Fruit fly (Drosophila melanogaster) whole organism, prepupa: ENCODE measurements around the gene CG14642.

Experiments
- Blimp-1 ChIP-seq: fragments of 200-800 bp; sonication (Bioruptor generic); optimal IDR thresholded peaks from 3 replicates; lab custom pipeline; 2017; ENCODE audit warnings: missing biosample characterization, missing genetic modification characterization, mild to moderate bottlenecking, moderate library complexity, missing genetic modification reagents
- CG10669 ChIP-seq: fragments of 200-800 bp; sonication (Bioruptor generic); optimal IDR thresholded peaks from 3 replicates; lab custom pipeline; 2018; ENCODE audit warnings: missing biosample characterization, mild to moderate bottlenecking, missing genetic modification characterization, moderate library complexity
- CG11762 ChIP-seq: fragments of 200-800 bp; sonication (Bioruptor generic); optimal IDR thresholded peaks from 3 replicates; lab custom pipeline; 2016; ENCODE audit warnings: missing biosample characterization, missing genetic modification characterization; ENCODE audit not compliant: insufficient read depth
- CG11902 ChIP-seq: fragments of 200-800 bp; sonication (Bioruptor generic); optimal IDR thresholded peaks from 3 replicates; lab custom pipeline; 2016; ENCODE audit warnings: missing biosample characterization, missing genetic modification characterization
- CG15336 ChIP-seq: fragments of 200-800 bp; sonication (Bioruptor generic); IDR thresholded peaks from 2 replicates; pipeline ENCODE4 v1.3.6; 2022; ENCODE audit warnings: missing biosample characterization, missing genetic modification characterization
- CG1621 ChIP-seq: fragments of 200-800 bp; sonication (Bioruptor generic); optimal IDR thresholded peaks from 3 replicates; lab custom pipeline; 2018; ENCODE audit warnings: missing biosample characterization, mild to moderate bottlenecking, missing genetic modification characterization
- CG31627 ChIP-seq: fragments of 200-800 bp; sonication (Bioruptor generic); optimal IDR thresholded peaks from 3 replicates; lab custom pipeline; 2016; ENCODE audit warnings: missing biosample characterization, missing genetic modification characterization
- CG4318 ChIP-seq: fragments of 200-800 bp; sonication (Bioruptor generic); optimal IDR thresholded peaks from 3 replicates; lab custom pipeline; 2017; ENCODE audit warnings: missing biosample characterization, mild to moderate bottlenecking, missing genetic modification characterization
- CG6163 ChIP-seq: fragments of 200-800 bp; sonication (Bioruptor generic); IDR thresholded peaks from 3 replicates; pipeline ENCODE4 v1.3.6; 2022; ENCODE audit warnings: missing biosample characterization, missing genetic modification characterization
- CG6276 ChIP-seq: fragments of 200-800 bp; sonication (Bioruptor generic); optimal IDR thresholded peaks from 2 replicates; lab custom pipeline; 2017; ENCODE audit warnings: missing biosample characterization, mild to moderate bottlenecking, missing genetic modification characterization
- CG6808 ChIP-seq: fragments of 200-800 bp; sonication (Bioruptor generic); optimal IDR thresholded peaks from 3 replicates; lab custom pipeline; 2017; ENCODE audit warnings: missing biosample characterization, missing genetic modification characterization, mild to moderate bottlenecking, moderate library complexity, missing genetic modification reagents
- CG6854 ChIP-seq: fragments of 200-800 bp; sonication (Bioruptor generic); optimal IDR thresholded peaks from 2 replicates; lab custom pipeline; 2017; ENCODE audit warnings: missing biosample characterization, mild to moderate bottlenecking, missing genetic modification characterization
- Eip93F ChIP-seq: fragments of 200-800 bp; sonication (Bioruptor generic); optimal IDR thresholded peaks from 2 replicates; lab custom pipeline; 2016; ENCODE audit warnings: missing biosample characterization, mild to moderate bottlenecking, missing genetic modification characterization
- Ets21C ChIP-seq: fragments of 200-800 bp; sonication (Bioruptor generic); optimal IDR thresholded peaks from 3 replicates; lab custom pipeline; 2016; ENCODE audit warnings: missing biosample characterization, missing genetic modification characterization
- Ets96B ChIP-seq: fragments of 200-800 bp; optimal IDR thresholded peaks from 2 replicates; lab custom pipeline; 2019; ENCODE audit warnings: missing biosample characterization, mild to moderate bottlenecking, missing genetic modification characterization, moderate library complexity
- Gug ChIP-seq: fragments of 200-800 bp; sonication (Bioruptor generic); IDR thresholded peaks from 2 replicates; pipeline ENCODE4 v1.3.6; 2022; ENCODE audit warnings: missing biosample characterization, missing genetic modification characterization
- Lpt ChIP-seq: fragments of 200-800 bp; sonication (Bioruptor generic); optimal IDR thresholded peaks from 3 replicates; lab custom pipeline; 2016; ENCODE audit warnings: missing biosample characterization, missing genetic modification characterization
- OdsH ChIP-seq: fragments of 200-800 bp; sonication (Bioruptor generic); optimal IDR thresholded peaks from 3 replicates; lab custom pipeline; 2016; ENCODE audit warnings: missing biosample characterization, missing genetic modification characterization
- Smox ChIP-seq: fragments of 200-800 bp; sonication (Bioruptor generic); optimal IDR thresholded peaks from 3 replicates; lab custom pipeline; 2016; ENCODE audit warnings: missing biosample characterization, missing genetic modification characterization
- Sox102F ChIP-seq: fragments of 200-800 bp; sonication (Bioruptor generic); optimal IDR thresholded peaks from 2 replicates; lab custom pipeline; 2016; ENCODE audit warnings: missing biosample characterization, mild to moderate bottlenecking, missing genetic modification characterization
- Sox14 ChIP-seq: fragments of 200-800 bp; sonication (Bioruptor generic); optimal IDR thresholded peaks from 3 replicates; lab custom pipeline; 2016; ENCODE audit warnings: missing biosample characterization, missing genetic modification characterization
- Sox15 ChIP-seq: fragments of 200-800 bp; sonication (Bioruptor generic); optimal IDR thresholded peaks from 3 replicates; lab custom pipeline; 2016; ENCODE audit warnings: missing biosample characterization, missing genetic modification characterization
- achi ChIP-seq: fragments of 200-800 bp; sonication (Bioruptor generic); optimal IDR thresholded peaks from 3 replicates; lab custom pipeline; 2016; ENCODE audit warnings: missing biosample characterization, missing genetic modification characterization
- acj6 ChIP-seq: fragments of 200-800 bp; sonication (Bioruptor generic); optimal IDR thresholded peaks from 3 replicates; lab custom pipeline; 2016; ENCODE audit warnings: missing biosample characterization, missing genetic modification characterization
- cyc ChIP-seq: fragments of 200-800 bp; sonication (Bioruptor generic); optimal IDR thresholded peaks from 3 replicates; lab custom pipeline; 2016; ENCODE audit warnings: missing biosample characterization, missing genetic modification characterization
- eg ChIP-seq: fragments of 200-800 bp; sonication (Bioruptor generic); IDR thresholded peaks from 3 replicates; pipeline ENCODE4 v1.3.6; 2022; ENCODE audit warnings: missing biosample characterization, missing genetic modification characterization
- esn ChIP-seq: fragments of 200-800 bp; sonication (Bioruptor generic); optimal IDR thresholded peaks from 2 replicates; lab custom pipeline; 2016; ENCODE audit warnings: missing biosample characterization, mild to moderate bottlenecking, missing genetic modification characterization, moderate library complexity
- fd59A ChIP-seq: fragments of 200-800 bp; sonication (Bioruptor generic); optimal IDR thresholded peaks from 2 replicates; lab custom pipeline; 2017; ENCODE audit warnings: missing biosample characterization, mild to moderate bottlenecking, missing genetic modification characterization, missing genetic modification reagents
- fd85E ChIP-seq: fragments of 200-800 bp; sonication (Bioruptor generic); optimal IDR thresholded peaks from 3 replicates; lab custom pipeline; 2016; ENCODE audit warnings: missing biosample characterization, missing genetic modification characterization
- fkh ChIP-seq: fragments of 200-800 bp; sonication (Bioruptor generic); optimal IDR thresholded peaks from 3 replicates; lab custom pipeline; 2017; ENCODE audit warnings: missing biosample characterization, mild to moderate bottlenecking, missing genetic modification characterization, moderate library complexity
- lz ChIP-seq: fragments of 200-800 bp; sonication (Bioruptor generic); optimal IDR thresholded peaks from 3 replicates; lab custom pipeline; 2016; ENCODE audit warnings: missing biosample characterization, missing genetic modification characterization
- net ChIP-seq: fragments of 200-800 bp; sonication (Bioruptor generic); optimal IDR thresholded peaks from 3 replicates; lab custom pipeline; 2016; ENCODE audit warnings: missing biosample characterization, missing genetic modification characterization
- pdm3 ChIP-seq: fragments of 200-800 bp; sonication (Bioruptor generic); optimal IDR thresholded peaks from 3 replicates; lab custom pipeline; 2016; ENCODE audit warnings: missing biosample characterization, missing genetic modification characterization
- spab ChIP-seq: fragments of 200-800 bp; sonication (Bioruptor generic); optimal IDR thresholded peaks from 2 replicates; lab custom pipeline; 2017; ENCODE audit warnings: missing biosample characterization, mild to moderate bottlenecking, missing genetic modification characterization, missing genetic modification reagents
- ss ChIP-seq, 2 experiments: fragments of 200-800 bp; sonication (Bioruptor generic); optimal IDR thresholded peaks; 2 replicates in 1 of 2; 3 replicates in 1 of 2; lab custom pipeline; 2017 to 2018; ENCODE audit warnings: mild to moderate bottlenecking in 2 of 2, missing biosample characterization in 2 of 2, missing genetic modification characterization in 2 of 2, moderate library complexity in 1 of 2
- topi ChIP-seq: fragments of 200-800 bp; sonication (Bioruptor generic); optimal IDR thresholded peaks from 3 replicates; lab custom pipeline; 2016; ENCODE audit warnings: missing biosample characterization, missing genetic modification characterization

CG14642 gene

dm6 chr3R:4254408-4254807, 11.9 kb upstream of the CG14642 start, which contains the start of gene TwdlV:
TwdlV (plus strand) TSS chr3R:4254708.
- TF ChIP-seq achi (GFP tag; lab: Kevin White, UChicago) (no peak), fkh (GFP tag; lab: Kevin White, UChicago) (no peak), CG4318 (GFP tag; lab: Kevin White, UChicago) (no peak), Sox102F (GFP tag; lab: Kevin White, UChicago) (no peak), Lpt (GFP tag; lab: Kevin White, UChicago) (no peak), Ets21C (GFP tag; lab: Kevin White, UChicago) (no peak), CG6163 (GFP tag; lab: Robert Waterston, UW) (no peak), ss (GFP tag; optimal IDR thresholded peaks at IDR 0.05; lab: Kevin White, UChicago) (no peak), Sox15 (GFP tag; lab: Kevin White, UChicago) (no peak), eg (GFP tag; lab: Robert Waterston, UW) (no peak), CG10669 (GFP tag; lab: Kevin White, UChicago) (no peak), lz (GFP tag; lab: Kevin White, UChicago) (no peak), CG1621 (tag; lab: Kevin White, UChicago) (no peak), spab (no peak), CG11902 (GFP tag; lab: Kevin White, UChicago) (no peak)

dm6 chr3R:4252943-4253342, 10.4 kb upstream of the CG14642 start, which contains the start of gene CG14644:
CG14644 (minus strand) TSS chr3R:4253043.
- TF ChIP-seq achi (GFP tag; lab: Kevin White, UChicago) (no peak), net (no peak), fd59A (GFP tag; lab: Kevin White, UChicago) (no peak), ss (GFP tag; optimal IDR thresholded peaks at IDR 0.05; lab: Kevin White, UChicago) (no peak), CG6276 (GFP tag; lab: Kevin White, UChicago) (no peak), esn (GFP tag; lab: Kevin White, UChicago) (no peak), topi (no peak), CG1621 (tag; lab: Kevin White, UChicago) (no peak)

- TF ChIP-seq Blimp-1 (GFP tag; lab: Kevin White, UChicago) = no peak
- no peak for TF ChIP-seq CG15336
- no peak for TF ChIP-seq CG11762 (GFP tag; lab: Kevin White, UChicago)
- TF ChIP-seq cyc = no peak
- TF ChIP-seq CG4318 (GFP tag; lab: Kevin White, UChicago) = no peak
- TF ChIP-seq CG6808 (GFP tag; lab: Kevin White, UChicago) = no peak
- TF ChIP-seq spab = no peak
- no peak for TF ChIP-seq CG1621 (tag; lab: Kevin White, UChicago)
- TF ChIP-seq esn (GFP tag; lab: Kevin White, UChicago) = no peak
- no peak for TF ChIP-seq net
- no peak for TF ChIP-seq pdm3 (GFP tag; lab: Kevin White, UChicago)
- no peak for TF ChIP-seq Ets96B (tag; lab: Kevin White, UChicago)
- no peak for TF ChIP-seq Gug (GFP tag; lab: Robert Waterston, UW)
- no peak for TF ChIP-seq Eip93F (GFP tag; lab: Kevin White, UChicago)
- no peak for TF ChIP-seq Smox (GFP tag; lab: Kevin White, UChicago)
- no peak for TF ChIP-seq fd85E (GFP tag; lab: Kevin White, UChicago)
Measured at dm6 chr3R:4251241-4251640, 8.7 kb upstream of the CG14642 start, which contains the start of gene TwdlG. TwdlG (minus strand) TSS chr3R:4251341.

- TF ChIP-seq CG31627 (no peak), Sox14 (GFP tag; lab: Kevin White, UChicago) (no peak), Eip93F (GFP tag; lab: Kevin White, UChicago) (no peak), lz (GFP tag; lab: Kevin White, UChicago) (no peak), CG6854 (GFP tag; lab: Kevin White, UChicago) (no peak), CG6808 (GFP tag; lab: Kevin White, UChicago) (no peak), Smox (GFP tag; lab: Kevin White, UChicago) (no peak), ss (GFP tag; optimal IDR thresholded peaks at IDR 0.05; lab: Kevin White, UChicago) (no peak), fd85E (GFP tag; lab: Kevin White, UChicago) (no peak), OdsH (GFP tag; lab: Kevin White, UChicago) (no peak), acj6 (GFP tag; lab: Kevin White, UChicago) (no peak), CG4318 (GFP tag; lab: Kevin White, UChicago) (no peak), Blimp-1 (GFP tag; lab: Kevin White, UChicago) (no peak)
- TF ChIP-seq, all 60 proteins: peak for 0
Measured at dm6 chr3R:4249947-4250346, 7.4 kb upstream of the CG14642 start.
